Fruit fly (Drosophila melanogaster) whole organism, embryonic: ENCODE data around the gene RpL14.

Experiments
- B-H1 ChIP-seq: fragments of 200-800 bp; sonication (Bioruptor generic); IDR thresholded peaks from 3 replicates; pipeline ENCODE4 v1.3.6; 2022; ENCODE audit warnings: missing biosample characterization, missing genetic modification characterization
- Blimp-1 ChIP-seq: fragments of 200-800 bp; sonication (Bioruptor generic); optimal IDR thresholded peaks from 3 replicates; lab custom pipeline; 2018; ENCODE audit warnings: missing biosample characterization, missing genetic modification characterization, mild to moderate bottlenecking, moderate library complexity, missing genetic modification reagents
- BtbVII ChIP-seq: fragments of 200-800 bp; sonication (Bioruptor generic); optimal IDR thresholded peaks from 3 replicates; lab custom pipeline; 2017; ENCODE audit warnings: missing biosample characterization, mild to moderate bottlenecking, missing genetic modification characterization
- CG12769 ChIP-seq: fragments of 200-800 bp; sonication (Bioruptor generic); optimal IDR thresholded peaks from 2 replicates; lab custom pipeline; 2019; ENCODE audit warnings: missing biosample characterization, mild to moderate bottlenecking, missing genetic modification characterization, moderate library complexity
- CG13775 ChIP-seq: fragments of 200-800 bp; sonication (Bioruptor generic); optimal IDR thresholded peaks from 3 replicates; lab custom pipeline; 2017; ENCODE audit warnings: missing biosample characterization, mild to moderate bottlenecking, missing genetic modification characterization
- CG1832 ChIP-seq: fragments of 200-800 bp; sonication (Bioruptor generic); optimal IDR thresholded peaks from 2 replicates; lab custom pipeline; 2017; ENCODE audit warnings: missing biosample characterization, mild to moderate bottlenecking, missing genetic modification characterization, inconsistent platforms
- CG31388 ChIP-seq: fragments of 200-800 bp; sonication (Bioruptor generic); optimal IDR thresholded peaks from 2 replicates; lab custom pipeline; 2016; ENCODE audit warnings: missing biosample characterization, missing genetic modification characterization
- CG34376 ChIP-seq: fragments of 200-800 bp; sonication (Bioruptor generic); optimal IDR thresholded peaks from 2 replicates; lab custom pipeline; 2018; ENCODE audit warnings: missing biosample characterization, mild to moderate bottlenecking, missing genetic modification characterization
- CG4360 ChIP-seq: fragments of 200-800 bp; sonication (Bioruptor generic); IDR thresholded peaks from 2 replicates; pipeline ENCODE4 v1.3.6; 2022; ENCODE audit warnings: missing biosample characterization, missing genetic modification characterization
- CG6272 ChIP-seq: fragments of 200-800 bp; sonication (Bioruptor generic); IDR thresholded peaks from 2 replicates; pipeline ENCODE4 v1.3.6; 2022; ENCODE audit warnings: missing biosample characterization, missing genetic modification characterization
- CG6683 ChIP-seq: fragments of 200-800 bp; sonication (Bioruptor generic); optimal IDR thresholded peaks from 2 replicates; lab custom pipeline; 2017; ENCODE audit warnings: missing biosample characterization, mild to moderate bottlenecking, missing genetic modification characterization, missing genetic modification reagents
- CG7556 ChIP-seq: fragments of 200-800 bp; sonication (Bioruptor generic); optimal IDR thresholded peaks from 2 replicates; lab custom pipeline; 2017; ENCODE audit warnings: missing biosample characterization, mild to moderate bottlenecking, missing genetic modification characterization
- CG7839 ChIP-seq: fragments of 200-800 bp; sonication (Bioruptor generic); optimal IDR thresholded peaks from 3 replicates; lab custom pipeline; 2018; ENCODE audit warnings: missing biosample characterization, mild to moderate bottlenecking, missing genetic modification characterization, moderate library complexity
- CG8924 ChIP-seq: fragments of 200-800 bp; optimal IDR thresholded peaks from 3 replicates; lab custom pipeline; 2019; ENCODE audit warnings: missing biosample characterization, mild to moderate bottlenecking, missing genetic modification characterization, moderate library complexity
- CG9876 ChIP-seq: fragments of 200-800 bp; sonication (Bioruptor generic); optimal IDR thresholded peaks from 2 replicates; lab custom pipeline; 2016; ENCODE audit warnings: missing biosample characterization, missing genetic modification characterization
- Deaf1 ChIP-seq: fragments of 200-800 bp; optimal IDR thresholded peaks from 3 replicates; lab custom pipeline; 2019; ENCODE audit warnings: missing biosample characterization, mild to moderate bottlenecking, missing genetic modification characterization, moderate library complexity
- Dfd ChIP-seq, 2 experiments: fragments of >200 bp; optimal IDR thresholded peaks; 2 replicates each; lab custom pipeline; 2017; ENCODE audit warnings: missing biosample characterization in 2 of 2, missing genetic modification characterization in 2 of 2
- Dref ChIP-seq: fragments of 200-800 bp; sonication (Bioruptor generic); IDR thresholded peaks from 2 replicates; pipeline ENCODE4 v1.3.6; 2022; ENCODE audit warnings: missing biosample characterization, missing genetic modification characterization
- Fer2 ChIP-seq: fragments of 200-800 bp; sonication (Bioruptor generic); optimal IDR thresholded peaks from 2 replicates; lab custom pipeline; 2018; ENCODE audit warnings: missing biosample characterization, mild to moderate bottlenecking, missing genetic modification characterization, moderate library complexity
- Mad ChIP-seq: fragments of 200-800 bp; sonication (Bioruptor generic); optimal IDR thresholded peaks from 2 replicates; lab custom pipeline; 2016; ENCODE audit warnings: missing biosample characterization, missing genetic modification characterization
- Med ChIP-seq: fragments of 200-800 bp; sonication (Bioruptor generic); peaks from one replicate; lab custom pipeline; 2016; ENCODE audit warnings: missing biosample characterization, missing genetic modification characterization, mild to moderate bottlenecking, inconsistent platforms, moderate library complexity
- NC2β ChIP-seq: fragments of 200-800 bp; sonication (Bioruptor generic); optimal IDR thresholded peaks from 2 replicates; lab custom pipeline; 2016; ENCODE audit warnings: missing biosample characterization, missing genetic modification characterization
- NfI ChIP-seq: fragments of 200-800 bp; sonication (Bioruptor generic); optimal IDR thresholded peaks from 3 replicates; lab custom pipeline; 2018; ENCODE audit warnings: missing biosample characterization, mild to moderate bottlenecking, missing genetic modification characterization, moderate library complexity
- Pdp1 ChIP-seq, 2 experiments: fragments of 200-800 bp; sonication (Bioruptor generic); optimal IDR thresholded peaks; 3 replicates each; lab custom pipeline; 2016; ENCODE audit warnings: missing biosample characterization in 2 of 2, missing genetic modification characterization in 2 of 2, mild to moderate bottlenecking in 1 of 2, moderate library complexity in 1 of 2
- Rx ChIP-seq: fragments of 200-800 bp; sonication (Bioruptor generic); IDR thresholded peaks from 2 replicates; pipeline ENCODE4 v1.3.6; 2022; ENCODE audit warnings: missing biosample characterization, missing genetic modification characterization
- Ssrp ChIP-seq: fragments of 200-800 bp; sonication (Bioruptor generic); optimal IDR thresholded peaks from 2 replicates; lab custom pipeline; 2018; ENCODE audit warnings: missing biosample characterization, mild to moderate bottlenecking, missing genetic modification characterization, moderate library complexity
- YL-1 ChIP-seq: fragments of 200-800 bp; sonication (Bioruptor generic); optimal IDR thresholded peaks from 3 replicates; lab custom pipeline; 2017; ENCODE audit warnings: missing biosample characterization, mild to moderate bottlenecking, missing genetic modification characterization
- ara ChIP-seq: fragments of 200-800 bp; sonication (Bioruptor generic); IDR thresholded peaks from 2 replicates; pipeline ENCODE4 v1.3.6; 2022; ENCODE audit warnings: missing biosample characterization, missing genetic modification characterization
- bbx ChIP-seq: fragments of 200-800 bp; sonication (Bioruptor generic); IDR thresholded peaks from 2 replicates; pipeline ENCODE4 v1.3.6; 2022; ENCODE audit warnings: missing biosample characterization, missing genetic modification characterization; ENCODE audit not compliant: partially characterized antibody
- chif ChIP-seq, 2 experiments: fragments of 200-800 bp; sonication (Bioruptor generic); optimal IDR thresholded peaks; 3 replicates each; lab custom pipeline; 2016; ENCODE audit warnings: missing biosample characterization in 2 of 2, missing genetic modification characterization in 2 of 2
- chinmo ChIP-seq: fragments of 200-800 bp; sonication (Bioruptor generic); IDR thresholded peaks from 4 replicates; pipeline ENCODE4 v1.3.6; 2022; ENCODE audit warnings: missing biosample characterization, missing genetic modification characterization; ENCODE audit not compliant: partially characterized antibody
- ci ChIP-seq: fragments of 200-800 bp; sonication (Bioruptor generic); IDR thresholded peaks from 3 replicates; pipeline ENCODE4 v1.3.6; 2022; ENCODE audit warnings: missing biosample characterization, missing genetic modification characterization
- crc ChIP-seq: fragments of 200-800 bp; sonication (Bioruptor generic); optimal IDR thresholded peaks from 2 replicates; lab custom pipeline; 2016; ENCODE audit warnings: missing biosample characterization, missing genetic modification characterization
- da ChIP-seq: fragments of 200-800 bp; sonication (Bioruptor generic); optimal IDR thresholded peaks from 2 replicates; lab custom pipeline; 2016; ENCODE audit warnings: missing biosample characterization, missing genetic modification characterization
- ftz-f1 ChIP-seq: fragments of 200-800 bp; sonication (Bioruptor generic); optimal IDR thresholded peaks from 2 replicates; lab custom pipeline; 2016; ENCODE audit warnings: missing biosample characterization, missing genetic modification characterization
- grn ChIP-seq: fragments of 200-800 bp; sonication (Bioruptor generic); optimal IDR thresholded peaks from 3 replicates; lab custom pipeline; 2017; ENCODE audit warnings: missing biosample characterization, missing genetic modification characterization
- gsb-n ChIP-seq: fragments of 200-800 bp; sonication (Bioruptor generic); optimal IDR thresholded peaks from 3 replicates; lab custom pipeline; 2018; ENCODE audit warnings: missing biosample characterization, mild to moderate bottlenecking, missing genetic modification characterization
- her ChIP-seq: fragments of 200-800 bp; sonication (Bioruptor generic); optimal IDR thresholded peaks from 2 replicates; lab custom pipeline; 2016; ENCODE audit warnings: missing biosample characterization, missing genetic modification characterization
- hkb ChIP-seq, 2 experiments: fragments of 200-800 bp in 1 of 2; fragments of >200 bp in 1 of 2; sonication (Bioruptor generic) in 1 of 2; IDR thresholded peaks in 1 of 2; optimal IDR thresholded peaks in 1 of 2; 2 replicates each; pipeline versions ENCODE4 v1.3.6 to Lab custom; 2017 to 2022; ENCODE audit warnings: missing biosample characterization in 1 of 2, missing genetic modification characterization in 1 of 2
- jumu ChIP-seq: fragments of 200-800 bp; sonication (Bioruptor generic); optimal IDR thresholded peaks from 3 replicates; lab custom pipeline; 2016; ENCODE audit warnings: missing biosample characterization, missing genetic modification characterization
- mirr ChIP-seq: fragments of 200-800 bp; sonication (Bioruptor generic); optimal IDR thresholded peaks from 3 replicates; lab custom pipeline; 2018; ENCODE audit warnings: missing biosample characterization, mild to moderate bottlenecking, missing genetic modification characterization
- phol ChIP-seq: fragments of 200-800 bp; sonication (Bioruptor generic); optimal IDR thresholded peaks from 3 replicates; lab custom pipeline; 2018; ENCODE audit warnings: missing biosample characterization, mild to moderate bottlenecking, missing genetic modification characterization, moderate library complexity
- pros ChIP-seq: fragments of 200-800 bp; sonication (Bioruptor generic); optimal IDR thresholded peaks from 3 replicates; lab custom pipeline; 2019; ENCODE audit warnings: missing biosample characterization, mild to moderate bottlenecking, missing genetic modification characterization, moderate library complexity
- so ChIP-seq: fragments of 200-800 bp; sonication (Bioruptor generic); IDR thresholded peaks from 3 replicates; pipeline ENCODE4 v1.3.6; 2022; ENCODE audit warnings: missing biosample characterization, missing genetic modification characterization
- sob ChIP-seq: fragments of 200-800 bp; sonication (Bioruptor generic); IDR thresholded peaks from 2 replicates; pipeline ENCODE4 v1.3.6; 2022; ENCODE audit warnings: missing biosample characterization, missing genetic modification characterization
- stwl ChIP-seq: fragments of 200-800 bp; sonication (Bioruptor generic); optimal IDR thresholded peaks from 3 replicates; lab custom pipeline; 2018; ENCODE audit warnings: missing biosample characterization, mild to moderate bottlenecking, missing genetic modification characterization, moderate library complexity
- tin ChIP-seq: fragments of 200-800 bp; sonication (Bioruptor generic); optimal IDR thresholded peaks from 3 replicates; lab custom pipeline; 2016; ENCODE audit warnings: missing biosample characterization, missing genetic modification characterization
- toy ChIP-seq: fragments of 200-800 bp; sonication (Bioruptor generic); IDR thresholded peaks from 2 replicates; pipeline ENCODE4 v1.3.6; 2022; ENCODE audit warnings: missing biosample characterization, missing genetic modification characterization
- twi ChIP-seq: fragments of 200-800 bp; optimal IDR thresholded peaks from 2 replicates; lab custom pipeline; 2019; ENCODE audit warnings: missing biosample characterization, mild to moderate bottlenecking, missing genetic modification characterization, moderate library complexity

Gene RpL14

dm6 chr3L:8553125-8553524, 47.7 kb upstream of the RpL14 start (continued):
- TF ChIP-seq stwl (no peak), NfI (GFP tag; lab: Kevin White, UChicago) (no peak), CG31388 (GFP tag; lab: Kevin White, UChicago) (no peak), gsb-n (tag; lab: Kevin White, UChicago) (no peak), CG7839 (tag; lab: Kevin White, UChicago) (no peak), jumu (GFP tag; lab: Kevin White, UChicago) (peak; percentile 12), CG9876 (GFP tag; lab: Kevin White, UChicago) (no peak), CG4360 (GFP tag; lab: Robert Waterston, UW) (no peak), ci (GFP tag; lab: Robert Waterston, UW) (peak; percentile 54; the same call in 1 of the 3 replicates), Rx (no peak), BtbVII (GFP tag; lab: Kevin White, UChicago) (no peak), bbx (GFP tag; lab: Robert Waterston, UW) (no peak), CG6272 (GFP tag; lab: Robert Waterston, UW) (no peak)

dm6 chr3L:8554024-8554642, 46.7 kb upstream of the RpL14 start:
- no peak for TF ChIP-seq sob (GFP tag; lab: Robert Waterston, UW)
- TF ChIP-seq Deaf1 (tag; lab: Kevin White, UChicago) = peak; percentile 19
- TF ChIP-seq Dref (GFP tag; lab: Robert Waterston, UW) = no peak
- no peak for TF ChIP-seq hkb (optimal IDR thresholded peaks at IDR 0.05; lab: Kevin White, UChicago)
- TF ChIP-seq hkb (GFP tag; IDR thresholded peaks at IDR 0.05; lab: Robert Waterston, UW) = 0 out of 2 replicates have a peak, but pooled peaks have one; percentile 17
- TF ChIP-seq CG7556 (GFP tag; lab: Kevin White, UChicago) = no peak
- TF ChIP-seq CG12769 (tag; lab: Kevin White, UChicago) = peak; percentile 13
- no peak for TF ChIP-seq pros (GFP tag; lab: Kevin White, UChicago)
- TF ChIP-seq Blimp-1 (GFP tag; lab: Kevin White, UChicago) = peak; percentile 72
- TF ChIP-seq Ssrp (tag; lab: Kevin White, UChicago) = no peak
- TF ChIP-seq crc (GFP tag; lab: Kevin White, UChicago) = no peak
- TF ChIP-seq her (GFP tag; lab: Kevin White, UChicago) = no peak
- no peak for TF ChIP-seq da (GFP tag; lab: Kevin White, UChicago)
- no peak for TF ChIP-seq CG6272 (GFP tag; lab: Robert Waterston, UW)
- peak; percentile 74 for TF ChIP-seq ftz-f1 (GFP tag; lab: Kevin White, UChicago)
- TF ChIP-seq phol = no peak
- TF ChIP-seq tin (GFP tag; lab: Kevin White, UChicago) = no peak
- TF ChIP-seq so (GFP tag; lab: Robert Waterston, UW) = no peak
- TF ChIP-seq CG1832 (GFP tag; lab: Kevin White, UChicago) = no peak
- TF ChIP-seq twi (tag; lab: Kevin White, UChicago) = peak; percentile 83
- peak; percentile 89 for TF ChIP-seq chinmo (GFP tag; lab: Robert Waterston, UW)
- TF ChIP-seq CG34376 = peak; percentile 19
- TF ChIP-seq YL-1 = no peak
- no peak for TF ChIP-seq CG6683 (GFP tag; lab: Kevin White, UChicago)
- TF ChIP-seq CG13775 (GFP tag; lab: Kevin White, UChicago) = no peak
- TF ChIP-seq Mad (GFP tag; lab: Kevin White, UChicago) = no peak
- peak; percentile 76 for TF ChIP-seq Med (GFP tag; lab: Kevin White, UChicago)
- TF ChIP-seq chif (GFP tag; optimal IDR thresholded peaks at IDR 0.05; lab: Kevin White, UChicago) = no peak
- peak; percentile 49 for TF ChIP-seq mirr (GFP tag; lab: Kevin White, UChicago)
- TF ChIP-seq grn (GFP tag; lab: Kevin White, UChicago) = peak; percentile 26
- 0 out of 2 replicates have a peak, but pooled peaks have one; percentile 43 for TF ChIP-seq ara (GFP tag; lab: Robert Waterston, UW)
- TF ChIP-seq CG8924 = no peak
- no peak for TF ChIP-seq B-H1 (GFP tag; lab: Robert Waterston, UW)
- no peak for TF ChIP-seq Dfd (GFP tag; optimal IDR thresholded peaks at IDR 0.05; lab: Kevin White, UChicago)
- TF ChIP-seq NC2β (GFP tag; lab: Kevin White, UChicago) = no peak
- TF ChIP-seq Pdp1 (GFP tag; optimal IDR thresholded peaks at IDR 0.05; lab: Kevin White, UChicago) = peak in 1 of 2 experiments; percentile 62
- TF ChIP-seq toy (GFP tag; lab: Robert Waterston, UW) = no peak
- no peak for TF ChIP-seq Fer2 (tag; lab: Kevin White, UChicago)
